Worm (Caenorhabditis elegans) whole organism, young adult: ENCODE measurements around the gene Y7A5A.24.
A peak's percentile ranks its signal among the peaks of the same experiment; 100 is the strongest.
"Not testable (repeated sequence)": the region's sequence is repeated elsewhere in the genome, so short reads cannot be mapped to it uniquely, and the experiment has no call there.

Experiments used
- C17E4.6 ChIP-seq: fragments of 200-800 bp; sonication (Bioruptor generic); IDR thresholded peaks from 2 replicates; pipeline ENCODE4 v1.3.6; 2022; ENCODE audit warnings: missing genetic modification reagents, missing genetic modification characterization, missing compliant biosample characterization
- F10E7.11 ChIP-seq: sonication (generic microtip); optimal IDR thresholded peaks from 2 replicates; lab custom pipeline; 2017; ENCODE audit warnings: mild to moderate bottlenecking, missing genetic modification characterization, moderate library complexity, missing compliant biosample characterization
- F49E8.2 ChIP-seq: sonication (generic microtip); optimal IDR thresholded peaks from 3 replicates; lab custom pipeline; 2017; ENCODE audit warnings: missing genetic modification characterization, mild to moderate bottlenecking, missing compliant biosample characterization, antibody characterized with exemption, moderate library complexity; ENCODE audit not compliant: insufficient read depth
- F57A8.1 ChIP-seq: fragments of 200-800 bp; sonication (Bioruptor generic); optimal IDR thresholded peaks from 2 replicates; lab custom pipeline; 2018; ENCODE audit warnings: mild to moderate bottlenecking, missing genetic modification characterization, moderate library complexity, missing compliant biosample characterization
- K12H6.12 ChIP-seq: fragments of 200-800 bp; sonication (Bioruptor generic); optimal IDR thresholded peaks from 2 replicates; lab custom pipeline; 2018; ENCODE audit warnings: mild to moderate bottlenecking, missing genetic modification characterization, missing compliant biosample characterization
- T07F8.4 ChIP-seq: sonication (generic microtip); optimal IDR thresholded peaks from 2 replicates; lab custom pipeline; 2016; ENCODE audit warnings: mild to moderate bottlenecking, missing genetic modification characterization, moderate library complexity, missing compliant biosample characterization
- T26A5.8 ChIP-seq: sonication (generic microtip); optimal IDR thresholded peaks from 2 replicates; lab custom pipeline; 2016; ENCODE audit warnings: missing genetic modification characterization, missing compliant biosample characterization
- ZK185.1 ChIP-seq: sonication (generic microtip); optimal IDR thresholded peaks from 2 replicates; lab custom pipeline; 2016; ENCODE audit warnings: mild to moderate bottlenecking, missing genetic modification characterization, missing compliant biosample characterization; ENCODE audit not compliant: poor library complexity, severe bottlenecking
- attf-3 ChIP-seq: fragments of 200-800 bp; sonication (Bioruptor generic); conservative IDR thresholded peaks from 2 replicates; pipeline ENCODE4 v1.3.6; 2022; ENCODE audit warnings: missing genetic modification reagents, missing genetic modification characterization, missing compliant biosample characterization
- attf-5 ChIP-seq: fragments of 200-800 bp; sonication (Bioruptor generic); optimal IDR thresholded peaks from 2 replicates; lab custom pipeline; 2018; ENCODE audit warnings: mild to moderate bottlenecking, missing genetic modification characterization, missing compliant biosample characterization
- attf-6 ChIP-seq: fragments of 200-800 bp; sonication (Bioruptor generic); IDR thresholded peaks from 2 replicates; pipeline ENCODE4 v1.3.6; 2022; ENCODE audit warnings: missing genetic modification reagents, missing genetic modification characterization, missing compliant biosample characterization
- bed-2 ChIP-seq: fragments of 200-800 bp; sonication (Bioruptor generic); IDR thresholded peaks from 2 replicates; pipeline ENCODE4 v1.3.6; 2022; ENCODE audit warnings: missing genetic modification reagents, missing genetic modification characterization, missing compliant biosample characterization
- ccch-3 ChIP-seq: fragments of 200-800 bp; sonication (Bioruptor generic); optimal IDR thresholded peaks from 2 replicates; lab custom pipeline; 2018; ENCODE audit warnings: mild to moderate bottlenecking, missing genetic modification characterization, missing compliant biosample characterization
- cebp-1 ChIP-seq, 2 experiments: fragments of 200-800 bp in 1 of 2; sonication (Bioruptor generic) in 1 of 2; sonication (generic microtip) in 1 of 2; IDR thresholded peaks in 1 of 2; optimal IDR thresholded peaks in 1 of 2; 2 replicates each; pipeline versions ENCODE4 v1.3.6 to Lab custom; 2017 to 2022; ENCODE audit warnings: missing compliant biosample characterization in 2 of 2, missing genetic modification characterization in 2 of 2, mild to moderate bottlenecking in 1 of 2, missing genetic modification reagents in 1 of 2, moderate library complexity in 1 of 2
- cebp-2 ChIP-seq: fragments of 200-800 bp; sonication (Bioruptor generic); IDR thresholded peaks from 2 replicates; pipeline ENCODE4 v1.3.6; 2022; ENCODE audit warnings: missing genetic modification characterization, missing compliant biosample characterization
- ceh-91 ChIP-seq: fragments of 200-800 bp; sonication (Bioruptor generic); IDR thresholded peaks from 2 replicates; pipeline ENCODE4 v1.3.6; 2022; ENCODE audit warnings: missing genetic modification reagents, missing genetic modification characterization, missing compliant biosample characterization
- chd-7 ChIP-seq: sonication (generic microtip); optimal IDR thresholded peaks from 2 replicates; lab custom pipeline; 2016; ENCODE audit warnings: mild to moderate bottlenecking, missing genetic modification characterization, moderate library complexity, missing compliant biosample characterization
- dox-1 ChIP-seq: fragments of 200-800 bp; sonication (Bioruptor generic); IDR thresholded peaks from 2 replicates; pipeline ENCODE4 v1.3.6; 2022; ENCODE audit warnings: missing genetic modification reagents, missing genetic modification characterization, missing compliant biosample characterization
- dpff-1 ChIP-seq: sonication (generic microtip); optimal IDR thresholded peaks from 2 replicates; lab custom pipeline; 2017; ENCODE audit warnings: mild to moderate bottlenecking, missing genetic modification characterization, missing compliant biosample characterization
- efl-1 ChIP-seq: fragments of 150-350 bp; optimal IDR thresholded peaks from 2 replicates; lab custom pipeline; 2014; ENCODE audit warnings: missing biosample characterization, missing genetic modification reagents, missing genetic modification characterization
- egl-18 ChIP-seq: fragments of 200-800 bp; sonication (Bioruptor generic); IDR thresholded peaks from 2 replicates; pipeline ENCODE4 v1.3.6; 2022; ENCODE audit warnings: missing genetic modification reagents, missing genetic modification characterization, missing compliant biosample characterization
- egrh-3 ChIP-seq: fragments of 200-800 bp; sonication (Bioruptor generic); IDR thresholded peaks from 2 replicates; pipeline ENCODE4 v1.3.6; 2022; ENCODE audit warnings: missing genetic modification reagents, missing genetic modification characterization, missing compliant biosample characterization
- ekl-4 ChIP-seq: fragments of 200-800 bp; sonication (Bioruptor generic); IDR thresholded peaks from 2 replicates; pipeline ENCODE4 v1.3.6; 2022; ENCODE audit warnings: missing genetic modification reagents, missing genetic modification characterization, missing compliant biosample characterization
- hlh-12 ChIP-seq: sonication (generic microtip); optimal IDR thresholded peaks from 2 replicates; lab custom pipeline; 2016; ENCODE audit warnings: missing genetic modification characterization, missing compliant biosample characterization
- hrde-1 ChIP-seq: sonication (generic microtip); optimal IDR thresholded peaks from 2 replicates; lab custom pipeline; 2016; ENCODE audit warnings: missing genetic modification characterization, mild to moderate bottlenecking, missing compliant biosample characterization, moderate library complexity, missing genotype, missing genetic modification reagents, borderline replicate concordance
- hsf-1 ChIP-seq: fragments of 200-800 bp; sonication (Bioruptor generic); IDR thresholded peaks from 2 replicates; pipeline ENCODE4 v1.3.6; 2022; ENCODE audit warnings: missing genetic modification reagents, missing genetic modification characterization, missing compliant biosample characterization
- lag-1 ChIP-seq: fragments of 200-800 bp; sonication (Bioruptor generic); IDR thresholded peaks from 2 replicates; pipeline ENCODE4 v1.3.6; 2022; ENCODE audit warnings: missing genetic modification reagents, missing genetic modification characterization, missing compliant biosample characterization
- let-526 ChIP-seq: fragments of 200-800 bp; sonication (Bioruptor generic); IDR thresholded peaks from 2 replicates; pipeline ENCODE4 v1.3.6; 2022; ENCODE audit warnings: missing genetic modification reagents, missing genetic modification characterization, missing compliant biosample characterization
- lin-26 ChIP-seq: fragments of 200-800 bp; sonication (Bioruptor generic); IDR thresholded peaks from 2 replicates; pipeline ENCODE4 v1.3.6; 2022; ENCODE audit warnings: missing genetic modification reagents, missing genetic modification characterization, missing compliant biosample characterization
- lin-35 ChIP-seq, 3 experiments: fragments of 150-350 bp in 2 of 3; sonication (generic microtip) in 1 of 3; optimal IDR thresholded peaks; 2 replicates each; lab custom pipeline; 2014 to 2018; ENCODE audit warnings: missing biosample characterization in 3 of 3, missing genetic modification characterization in 3 of 3, missing genetic modification reagents in 3 of 3
- lin-40 ChIP-seq: sonication (generic microtip); optimal IDR thresholded peaks from 2 replicates; lab custom pipeline; 2016; ENCODE audit warnings: missing genetic modification characterization, mild to moderate bottlenecking, missing compliant biosample characterization, missing genotype, missing genetic modification reagents
- lsy-27 ChIP-seq: sonication (generic microtip); optimal IDR thresholded peaks from 2 replicates; lab custom pipeline; 2017; ENCODE audit warnings: missing genetic modification characterization, mild to moderate bottlenecking, missing compliant biosample characterization, antibody characterized with exemption, missing genotype, borderline replicate concordance; ENCODE audit not compliant: insufficient read depth
- madf-10 ChIP-seq: sonication (generic microtip); optimal IDR thresholded peaks from 2 replicates; lab custom pipeline; 2016; ENCODE audit warnings: mild to moderate bottlenecking, missing genetic modification characterization, missing compliant biosample characterization
- madf-6 ChIP-seq: fragments of 200-800 bp; sonication (Bioruptor generic); IDR thresholded peaks from 2 replicates; pipeline ENCODE4 v1.3.6; 2022; ENCODE audit warnings: missing genetic modification reagents, missing genetic modification characterization, missing compliant biosample characterization
- mcd-1 ChIP-seq: fragments of 200-800 bp; sonication (Bioruptor generic); IDR thresholded peaks from 2 replicates; pipeline ENCODE4 v1.3.6; 2022; ENCODE audit warnings: missing genetic modification reagents, missing genetic modification characterization, missing compliant biosample characterization
- mxl-1 ChIP-seq: sonication (generic microtip); optimal IDR thresholded peaks from 2 replicates; lab custom pipeline; 2016; ENCODE audit warnings: missing genetic modification characterization, missing compliant biosample characterization
- nhr-120 ChIP-seq: fragments of 200-800 bp; sonication (Bioruptor generic); IDR thresholded peaks from 2 replicates; pipeline ENCODE4 v1.3.6; 2022; ENCODE audit warnings: missing genetic modification characterization, missing compliant biosample characterization
- pbrm-1 ChIP-seq: fragments of 200-800 bp; sonication (Bioruptor generic); IDR thresholded peaks from 2 replicates; pipeline ENCODE4 v1.3.6; 2022; ENCODE audit warnings: missing genetic modification reagents, missing genetic modification characterization, missing compliant biosample characterization
- sptf-2 ChIP-seq: fragments of 200-800 bp; sonication (Bioruptor generic); optimal IDR thresholded peaks from 2 replicates; lab custom pipeline; 2018; ENCODE audit warnings: mild to moderate bottlenecking, missing genetic modification characterization, missing compliant biosample characterization
- zfh-2 ChIP-seq: fragments of 200-800 bp; sonication (Bioruptor generic); conservative IDR thresholded peaks from 2 replicates; pipeline ENCODE4 v1.3.6; 2022; ENCODE audit warnings: missing genetic modification reagents, missing genetic modification characterization, missing compliant biosample characterization
- ztf-18 ChIP-seq: sonication (generic microtip); optimal IDR thresholded peaks from 2 replicates; lab custom pipeline; 2016; ENCODE audit warnings: missing genotype, mild to moderate bottlenecking, missing genetic modification characterization, missing compliant biosample characterization
- ztf-25 ChIP-seq: fragments of 200-800 bp; sonication (Bioruptor generic); IDR thresholded peaks from 2 replicates; pipeline ENCODE4 v1.3.6; 2022; ENCODE audit warnings: missing genetic modification reagents, missing genetic modification characterization, missing compliant biosample characterization

The Y7A5A.24 gene

ce11 chrX:15741852-15742251 lies 40.1 kb downstream of the Y7A5A.24 start (continued):
- TF ChIP-seq attf-5 (GFP tag; lab: Kevin White, UChicago), result peak; percentile 45

- TF ChIP-seq T26A5.8 (tag; lab: Kevin White, UChicago) (no peak), lin-40 (no peak), ccch-3 (GFP tag; lab: Kevin White, UChicago) (no peak), ZK185.1 (no peak), lin-26 (GFP tag; lab: Robert Waterston, UW) (no peak), ceh-91 (GFP tag; lab: Robert Waterston, UW) (no peak), sptf-2 (no peak), madf-10 (tag; lab: Kevin White, UChicago) (no peak), mxl-1 (tag; lab: Kevin White, UChicago) (no peak), let-526 (no peak), mcd-1 (GFP tag; lab: Robert Waterston, UW) (no peak), C17E4.6 (GFP tag; lab: Robert Waterston, UW) (no peak), efl-1 (no peak), hsf-1 (GFP tag; lab: Robert Waterston, UW) (no peak), hlh-12 (tag; lab: Kevin White, UChicago) (no peak), lsy-27 (tag; lab: Kevin White, UChicago) (no peak)
Measured at ce11 chrX:15740526-15740925, 41.4 kb downstream of the Y7A5A.24 start, which contains the start of gene srg-64. Gene srg-64 (minus strand): TSS chrX:15740626.

- peak; percentile 95 for TF ChIP-seq egrh-3
- peak; percentile 85 for TF ChIP-seq zfh-2
- 0 out of 2 replicates have a peak, but pooled peaks have one; percentile 37 for TF ChIP-seq ztf-25 (GFP tag; lab: Robert Waterston, UW)
- peak; percentile 50; the same call in 1 of the 2 replicates for TF ChIP-seq lin-26 (GFP tag; lab: Robert Waterston, UW)
- 0 out of 2 replicates have a peak, but pooled peaks have one; percentile 7 for TF ChIP-seq madf-6 (GFP tag; lab: Robert Waterston, UW)
- TF ChIP-seq attf-6 (GFP tag; lab: Robert Waterston, UW), result peak; percentile 59; the same call in 1 of the 2 replicates
- 0 out of 2 replicates have a peak, but pooled peaks have one; percentile 18 for TF ChIP-seq bed-2 (GFP tag; lab: Robert Waterston, UW)
- peak; percentile 49; the same call in 1 of the 2 replicates for TF ChIP-seq dox-1
- peak; percentile 43 for TF ChIP-seq mcd-1 (GFP tag; lab: Robert Waterston, UW)
- peak; percentile 38; the same call in 1 of the 2 replicates for TF ChIP-seq cebp-1 (GFP tag; IDR thresholded peaks at IDR 0.05; lab: Robert Waterston, UW)
- not testable (repeated sequence) for TF ChIP-seq cebp-1 (tag; optimal IDR thresholded peaks at IDR 0.05; lab: Kevin White, UChicago)
- TF ChIP-seq, all 124 proteins: peak for 10; not testable (repeated sequence) for 114
Measured at ce11 chrX:15738432-15739003, 43.4 kb downstream of the Y7A5A.24 start.

- TF ChIP-seq ekl-4 (no peak), egl-18 (GFP tag; lab: Robert Waterston, UW) (no peak), nhr-120 (GFP tag; lab: Robert Waterston, UW) (no peak), F57A8.1 (GFP tag; lab: Kevin White, UChicago) (no peak), K12H6.12 (peak; percentile 6), cebp-2 (no peak), pbrm-1 (GFP tag; lab: Robert Waterston, UW) (no peak), attf-3 (GFP tag; lab: Robert Waterston, UW) (no peak), hrde-1 (tag; lab: Kevin White, UChicago) (no peak), F10E7.11 (tag; lab: Kevin White, UChicago) (no peak), C17E4.6 (GFP tag; lab: Robert Waterston, UW) (no peak), zfh-2 (no peak), F49E8.2 (no peak), lin-35 (GFP tag; optimal IDR thresholded peaks at IDR 0.05; lab: Kevin White, UChicago) (peak in 1 of 3 experiments; percentile 72), dpff-1 (no peak), chd-7 (tag; lab: Kevin White, UChicago) (no peak), T07F8.4 (no peak), lag-1 (no peak), ztf-18 (no peak)
Measured at ce11 chrX:15736419-15736818, 45.5 kb downstream of the Y7A5A.24 start.
